Fruit fly (Drosophila melanogaster): ENCODE data around the gene bdl.

The bdl gene

DNA sequence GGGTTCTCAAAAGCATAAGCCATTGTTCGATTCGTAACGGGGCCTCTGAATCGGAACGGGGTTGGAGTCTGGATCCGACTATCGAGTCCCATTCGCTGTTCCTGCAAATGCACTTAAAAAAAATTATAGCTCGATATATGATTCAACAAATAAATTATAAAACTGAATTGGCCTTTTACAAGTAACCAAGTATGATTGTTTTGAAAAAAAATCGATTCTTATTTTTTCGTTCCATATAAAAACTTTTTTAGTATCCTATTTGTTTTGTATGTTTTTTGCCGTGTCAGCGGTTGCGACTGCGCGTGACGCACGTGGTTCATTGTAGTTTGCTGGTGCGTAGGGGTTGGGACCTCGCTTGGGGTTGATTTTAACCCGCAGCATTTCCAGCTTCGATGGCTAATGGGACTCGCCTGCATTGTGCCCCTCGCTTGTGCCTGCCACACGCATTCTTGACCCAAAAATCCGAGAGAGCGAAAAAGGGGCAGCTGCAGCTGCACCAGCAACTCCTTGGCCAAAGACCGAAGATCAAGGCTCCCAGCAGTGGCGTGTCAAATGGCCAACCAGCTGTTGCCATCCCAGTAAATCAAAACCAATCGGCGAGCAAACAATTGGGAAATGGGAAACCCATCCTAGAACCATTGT is 26.4 kb downstream of the bdl start (continued):
- TF ChIP-seq Hr3 (GFP tag; optimal IDR thresholded peaks at IDR 0.05) (peak; percentile 37), Tbp (GFP tag; optimal IDR thresholded peaks at IDR 0.05) (no peak), CG13624 (GFP tag; optimal IDR thresholded peaks at IDR 0.05) (peak; percentile 44), Antp (GFP tag; optimal IDR thresholded peaks at IDR 0.05) (peak; percentile 40), CG17829 (tag; optimal IDR thresholded peaks at IDR 0.05) (peak; percentile 92), peb (GFP tag; IDR thresholded peaks at IDR 0.05) (no peak), Ets97D (GFP tag; optimal IDR thresholded peaks at IDR 0.05) (peak; percentile 4), CG3838 (GFP tag; optimal IDR thresholded peaks at IDR 0.05) (no peak), ftz-f1 (GFP tag; optimal IDR thresholded peaks at IDR 0.05) (no peak), hth (optimal IDR thresholded peaks at IDR 0.05) (no peak), GATAe (GFP tag; conservative IDR thresholded peaks at IDR 0.05) (no peak), CG15696 (tag; optimal IDR thresholded peaks at IDR 0.05) (peak; percentile 98), CG14710 (tag; optimal IDR thresholded peaks at IDR 0.05) (peak; percentile 89), Awh (GFP tag; IDR thresholded peaks at IDR 0.05) (peak; percentile 37; the same call in 1 of the 2 replicates), CG14050 (GFP tag; IDR thresholded peaks at IDR 0.05) (no peak), danr (GFP tag; IDR thresholded peaks at IDR 0.05) (0 out of 2 replicates have a peak, but pooled peaks have one; percentile 14), disco-r (GFP tag; optimal IDR thresholded peaks at IDR 0.05) (no peak), CG14014 (GFP tag; IDR thresholded peaks at IDR 0.05) (no peak), CG2678 (tag; optimal IDR thresholded peaks at IDR 0.05) (peak; percentile 55), CG6854 (GFP tag; optimal IDR thresholded peaks at IDR 0.05) (no peak), run (tag; optimal IDR thresholded peaks at IDR 0.05) (no peak), pros (GFP tag; optimal IDR thresholded peaks at IDR 0.05) (peak; percentile 91), CG14441 (GFP tag; IDR thresholded peaks at IDR 0.05) (no peak), CG10321 (GFP tag; IDR thresholded peaks at IDR 0.05) (no peak), CG7357 (GFP tag; IDR thresholded peaks at IDR 0.05) (no peak), Dll (GFP tag; IDR thresholded peaks at IDR 0.05; ENCODE audit: partially characterized antibody) (no peak), CG12104 (GFP tag; optimal IDR thresholded peaks at IDR 0.05) (peak; percentile 42), CG7372 (GFP tag; IDR thresholded peaks at IDR 0.05) (peak; percentile 30; the same call in 1 of the 2 replicates), H15 (GFP tag; IDR thresholded peaks at IDR 0.05) (0 out of 3 replicates have a peak, but pooled peaks have one; percentile 35), Dbx (GFP tag; IDR thresholded peaks at IDR 0.05) (no peak), CG43689 (GFP tag; IDR thresholded peaks at IDR 0.05) (no peak), zfh2 (GFP tag; optimal IDR thresholded peaks at IDR 0.05) (no peak), Hsf (GFP tag; optimal IDR thresholded peaks at IDR 0.05) (peak; percentile 66), fru (optimal IDR thresholded peaks at IDR 0.05) (no peak), CG7745 (tag; optimal IDR thresholded peaks at IDR 0.05) (peak; percentile 70), lilli (GFP tag; optimal IDR thresholded peaks at IDR 0.05) (peak; percentile 55), Bgb (GFP tag; IDR thresholded peaks at IDR 0.05; ENCODE audit: partially characterized antibody) (no peak), Lpt (GFP tag; optimal IDR thresholded peaks at IDR 0.05) (no peak), CG9817 (tag; optimal IDR thresholded peaks at IDR 0.05) (no peak), CG12071 (GFP tag; optimal IDR thresholded peaks at IDR 0.05) (no peak), C15 (GFP tag; IDR thresholded peaks at IDR 0.05) (no peak), exex (tag; optimal IDR thresholded peaks at IDR 0.05) (no peak), CG6791 (GFP tag; IDR thresholded peaks at IDR 0.05; ENCODE audit: partially characterized antibody) (no peak), hkb (optimal IDR thresholded peaks at IDR 0.05) (no peak), hkb (GFP tag; IDR thresholded peaks at IDR 0.05) (peak; percentile 64), BEAF-32 (GFP tag; optimal IDR thresholded peaks at IDR 0.05) (no peak), dan (GFP tag; IDR thresholded peaks at IDR 0.05) (no peak; the same call in 1 of the 2 replicates), CG11456 (GFP tag; IDR thresholded peaks at IDR 0.05) (no peak), CG31365 (tag; optimal IDR thresholded peaks at IDR 0.05) (no peak), slou (GFP tag; optimal IDR thresholded peaks at IDR 0.05) (no peak), stwl (tag; optimal IDR thresholded peaks at IDR 0.05) (peak; percentile 57), CG1529 (GFP tag; optimal IDR thresholded peaks at IDR 0.05) (peak; percentile 9)

Measured in whole organism, embryonic.